Worm (Caenorhabditis elegans) whole organism, mixed stage, embryonic: ENCODE data around the gene ZK1307.3.

ENCODE experiments used
- lin-13 ChIP-seq: fragments of 150-350 bp; optimal IDR thresholded peaks from 2 replicates; lab custom pipeline; 2014; ENCODE audit warnings: missing biosample characterization, missing genetic modification characterization
- nhr-12 ChIP-seq: fragments of 150-350 bp; optimal IDR thresholded peaks from 2 replicates; lab custom pipeline; 2014; ENCODE audit warnings: missing biosample characterization, missing genetic modification characterization
- nhr-76 ChIP-seq: sonication (generic microtip); optimal IDR thresholded peaks from 2 replicates; lab custom pipeline; 2017; ENCODE audit warnings: missing biosample characterization, missing genetic modification characterization
- unc-62 ChIP-seq: fragments of 150-350 bp; optimal IDR thresholded peaks from 2 replicates; lab custom pipeline; 2014; ENCODE audit warnings: missing biosample characterization, missing genetic modification reagents, missing genetic modification characterization

DNA sequence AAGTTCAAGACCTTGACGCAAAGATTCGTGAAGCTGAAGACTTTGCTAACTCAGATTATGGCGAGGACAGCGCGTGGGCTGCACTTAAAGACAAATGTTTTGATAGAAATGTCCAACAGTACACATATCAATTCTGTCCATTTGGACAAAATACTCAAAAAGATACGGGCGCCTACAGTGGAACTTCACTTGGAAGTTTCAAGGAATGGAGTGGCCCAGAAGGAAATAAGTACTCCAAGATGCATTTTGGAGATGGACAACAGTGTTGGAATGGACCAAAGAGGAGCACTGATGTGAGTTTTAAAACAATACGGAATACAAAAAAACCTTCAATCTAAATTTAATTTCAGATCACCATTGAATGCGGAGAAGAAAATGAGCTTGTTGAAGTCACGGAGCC is 26.9 kb downstream of the ZK1307.3 start:
- no peak for TF ChIP-seq nhr-76 (tag; lab: Kevin White, UChicago)
- no peak for TF ChIP-seq nhr-12
- no peak for TF ChIP-seq lin-13 (tag; lab: Kevin White, UChicago)
- TF ChIP-seq unc-62 (GFP tag; lab: Kevin White, UChicago): no peak
